ENCODE assay signal across 3 fruit fly cellular contexts in the genomic region with DNA sequence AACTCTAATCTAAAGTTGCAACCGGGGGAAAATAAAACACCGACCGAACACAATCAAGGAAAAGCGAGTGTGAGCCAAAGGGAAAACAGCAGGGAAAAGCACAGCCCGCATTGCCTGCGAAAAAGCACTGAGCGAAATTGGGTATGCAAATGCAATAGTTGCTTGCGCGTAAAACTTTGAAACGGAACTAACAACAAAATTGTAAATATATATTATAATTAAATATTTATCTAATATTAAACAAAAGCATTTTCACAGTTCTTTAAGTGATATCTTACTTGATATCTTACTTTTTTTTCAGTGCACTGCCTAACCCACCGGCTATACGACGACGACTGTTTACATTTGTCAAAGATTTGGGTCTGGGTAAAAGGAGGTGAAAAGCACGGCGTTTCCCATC.
A peak's percentile ranks its signal among the peaks of the same experiment; 100 is the strongest.
TF ChIP-seq lines count a peak whose summit lies in the region.

No protein-coding gene starts in this region.

- TF ChIP-seq CTCF in whole organism, embryonic (GFP tag; optimal IDR thresholded peaks at IDR 0.05; lab: Kevin White, UChicago), result no peak

TF ChIP-seq in whole organism, embryonic, 481 proteins besides CTCF, POLR2A, EP300 and RAD21:
- TF ChIP-seq D19A (tag; optimal IDR thresholded peaks at IDR 0.05; lab: Kevin White, UChicago) (no peak), CG18599 (GFP tag; optimal IDR thresholded peaks at IDR 0.05; lab: Kevin White, UChicago) (no peak), crp (GFP tag; optimal IDR thresholded peaks at IDR 0.05; lab: Kevin White, UChicago) (no peak), CG1603 (tag; optimal IDR thresholded peaks at IDR 0.05; lab: Kevin White, UChicago) (no peak), CG11247 (GFP tag; IDR thresholded peaks at IDR 0.05; lab: Robert Waterston, UW) (no peak), D19B (GFP tag; optimal IDR thresholded peaks at IDR 0.05; lab: Kevin White, UChicago) (no peak), pnt (GFP tag; optimal IDR thresholded peaks at IDR 0.05; lab: Kevin White, UChicago) (no peak), pfk (GFP tag; optimal IDR thresholded peaks at IDR 0.05; lab: Kevin White, UChicago) (no peak), chm (GFP tag; IDR thresholded peaks at IDR 0.05; lab: Robert Waterston, UW) (no peak), Ptx1 (GFP tag; IDR thresholded peaks at IDR 0.05; lab: Robert Waterston, UW) (0 out of 2 replicates have a peak, but pooled peaks have one; percentile 8), CG11504 (tag; optimal IDR thresholded peaks at IDR 0.05; lab: Kevin White, UChicago) (peak; percentile 23), Mes4 (GFP tag; optimal IDR thresholded peaks at IDR 0.05; lab: Kevin White, UChicago) (no peak), tio (GFP tag; optimal IDR thresholded peaks at IDR 0.05; lab: Kevin White, UChicago) (no peak), CG4328 (GFP tag; optimal IDR thresholded peaks at IDR 0.05; lab: Kevin White, UChicago) (no peak), ERR (GFP tag; optimal IDR thresholded peaks at IDR 0.05; lab: Kevin White, UChicago) (no peak), schlank (tag; optimal IDR thresholded peaks at IDR 0.05; lab: Kevin White, UChicago) (no peak), Ada2b (GFP tag; IDR thresholded peaks at IDR 0.05; lab: Robert Waterston, UW) (no peak), Drgx (GFP tag; IDR thresholded peaks at IDR 0.05; lab: Robert Waterston, UW) (0 out of 2 replicates have a peak, but pooled peaks have one; percentile 18), sqz (GFP tag; optimal IDR thresholded peaks at IDR 0.05; lab: Kevin White, UChicago) (no peak)
TF ChIP-seq in whole organism, embryonic: peak in this region for 3.

TF ChIP-seq in whole organism, prepupa, 60 proteins besides CTCF, POLR2A, EP300 and RAD21:
- no peak for TF ChIP-seq CG6792 (GFP tag; optimal IDR thresholded peaks at IDR 0.05; lab: Kevin White, UChicago)
- peak; percentile 43 for TF ChIP-seq Hr4 (GFP tag; optimal IDR thresholded peaks at IDR 0.05; lab: Kevin White, UChicago)
- peak; percentile 8 for TF ChIP-seq CG6276 (GFP tag; optimal IDR thresholded peaks at IDR 0.05; lab: Kevin White, UChicago)
- TF ChIP-seq eg (GFP tag; IDR thresholded peaks at IDR 0.05; lab: Robert Waterston, UW), result peak; percentile 58; the same call in 2 of the 3 replicates
- peak; percentile 39; the same call in 1 of the 2 replicates for TF ChIP-seq CG15336 (GFP tag; IDR thresholded peaks at IDR 0.05; lab: Robert Waterston, UW)
- TF ChIP-seq esn (GFP tag; optimal IDR thresholded peaks at IDR 0.05; lab: Kevin White, UChicago), result no peak
- peak; percentile 17; the same call in 1 of the 2 replicates for TF ChIP-seq Gug (GFP tag; IDR thresholded peaks at IDR 0.05; lab: Robert Waterston, UW)
- peak; percentile 52 for TF ChIP-seq CG32006 (GFP tag; optimal IDR thresholded peaks at IDR 0.05; lab: Kevin White, UChicago)

TF ChIP-seq in whole organism, pupa, 21 proteins besides CTCF, POLR2A, EP300 and RAD21:
- TF ChIP-seq Ets98B (GFP tag; IDR thresholded peaks at IDR 0.05; lab: Robert Waterston, UW) (peak; percentile 42; the same call in 1 of the 2 replicates), rn (GFP tag; IDR thresholded peaks at IDR 0.05; lab: Robert Waterston, UW) (no peak), CG9948 (tag; optimal IDR thresholded peaks at IDR 0.05; lab: Kevin White, UChicago) (no peak), CG32121 (GFP tag; IDR thresholded peaks at IDR 0.05; lab: Robert Waterston, UW) (no peak), fd96Ca (GFP tag; IDR thresholded peaks at IDR 0.05; lab: Robert Waterston, UW) (0 out of 3 replicates have a peak, but pooled peaks have one; percentile 22), CG4496 (GFP tag; IDR thresholded peaks at IDR 0.05; lab: Robert Waterston, UW) (0 out of 3 replicates have a peak, but pooled peaks have one; percentile 23), D1 (tag; optimal IDR thresholded peaks at IDR 0.05; lab: Kevin White, UChicago) (no peak), CG12605 (GFP tag; IDR thresholded peaks at IDR 0.05; lab: Robert Waterston, UW) (no peak)

Comparison
In these comparisons a context has a peak if more than half of its experiments do, and no peak if none do; other contexts are left out.
1. Of the 7 proteins assayed by ChIP-seq in both whole organism, embryonic and whole organism, prepupa: peak only in whole organism, embryonic: none; only in whole organism, prepupa: Gug; in both: none; in neither: 6.